Worm (Caenorhabditis elegans) whole organism, mixed stage, embryonic: ENCODE measurements around the gene ssp-34.

Experiments
- elt-3 ChIP-seq: fragments of 150-350 bp; optimal IDR thresholded peaks from 2 replicates; lab custom pipeline; 2014; ENCODE audit warnings: missing biosample characterization, missing genetic modification characterization
- flh-1 ChIP-seq: fragments of 200-800 bp; sonication (Bioruptor generic); optimal IDR thresholded peaks from 2 replicates; lab custom pipeline; 2018; ENCODE audit warnings: mild to moderate bottlenecking, missing genetic modification characterization, moderate library complexity, missing compliant biosample characterization
- hlh-1 ChIP-seq: fragments of 150-350 bp; optimal IDR thresholded peaks from 2 replicates; lab custom pipeline; 2014; ENCODE audit warnings: missing biosample characterization, missing genetic modification reagents, missing genetic modification characterization
- mab-5 ChIP-seq: fragments of 150-350 bp; optimal IDR thresholded peaks from 2 replicates; lab custom pipeline; 2014; ENCODE audit warnings: missing biosample characterization, missing genetic modification characterization
- mep-1 ChIP-seq: fragments of 150-350 bp; optimal IDR thresholded peaks from 2 replicates; lab custom pipeline; 2017; ENCODE audit warnings: missing biosample characterization, missing genetic modification reagents, missing genetic modification characterization, inconsistent platforms
- mls-2 ChIP-seq: sonication (generic microtip); optimal IDR thresholded peaks from 2 replicates; lab custom pipeline; 2016; ENCODE audit warnings: mild to moderate bottlenecking, missing genetic modification characterization, moderate library complexity, missing compliant biosample characterization
- nhr-237 ChIP-seq: fragments of 150-350 bp; optimal IDR thresholded peaks from 2 replicates; lab custom pipeline; 2014; ENCODE audit warnings: missing biosample characterization, missing genetic modification characterization
- nhr-28 ChIP-seq: fragments of 150-350 bp; optimal IDR thresholded peaks from 2 replicates; lab custom pipeline; 2014; ENCODE audit warnings: missing biosample characterization, missing genetic modification characterization
- snpc-4 ChIP-seq: fragments of 150-350 bp; optimal IDR thresholded peaks from 2 replicates; lab custom pipeline; 2014; ENCODE audit warnings: missing biosample characterization, missing genetic modification characterization
- sptf-1 ChIP-seq: sonication (generic microtip); optimal IDR thresholded peaks from 2 replicates; lab custom pipeline; 2017; ENCODE audit warnings: mild to moderate bottlenecking, missing genetic modification characterization, moderate library complexity, missing compliant biosample characterization
- unc-39 ChIP-seq: fragments of 150-350 bp; optimal IDR thresholded peaks from 2 replicates; lab custom pipeline; 2014; ENCODE audit warnings: missing biosample characterization, missing genetic modification characterization
- unc-62 ChIP-seq: fragments of 150-350 bp; optimal IDR thresholded peaks from 2 replicates; lab custom pipeline; 2014; ENCODE audit warnings: missing biosample characterization, missing genetic modification reagents, missing genetic modification characterization
- ztf-11 ChIP-seq: fragments of 150-350 bp; optimal IDR thresholded peaks from 2 replicates; lab custom pipeline; 2014; ENCODE audit warnings: missing biosample characterization, missing genetic modification characterization

- TF ChIP-seq elt-3 (tag; lab: Kevin White, UChicago), result no peak
- TF ChIP-seq mep-1, result no peak
- TF ChIP-seq nhr-28 (tag; lab: Kevin White, UChicago), result no peak
- TF ChIP-seq unc-62 (GFP tag; lab: Kevin White, UChicago), result no peak
- no peak for TF ChIP-seq ztf-11 (tag; lab: Kevin White, UChicago)
- TF ChIP-seq nhr-237 (tag; lab: Kevin White, UChicago), result no peak
- TF ChIP-seq unc-39 (tag; lab: Kevin White, UChicago), result no peak
- TF ChIP-seq mab-5 (tag; lab: Kevin White, UChicago), result no peak
- no peak for TF ChIP-seq hlh-1 (tag; lab: Kevin White, UChicago)
- no peak for TF ChIP-seq snpc-4
- TF ChIP-seq flh-1 (GFP tag; lab: Kevin White, UChicago), result no peak
- no peak for TF ChIP-seq sptf-1 (tag; lab: Kevin White, UChicago)
- TF ChIP-seq mls-2 (tag; lab: Kevin White, UChicago), result no peak
Measured at ce11 chrIV:10737011-10737553, 1.3 kb downstream of the ssp-34 start, which contains the start of gene grl-21.
